Fruit fly (Drosophila melanogaster) whole organism, embryonic: ENCODE data around the gene nod.

ENCODE experiments used
- Ada2b ChIP-seq: fragments of 200-800 bp; sonication (Bioruptor generic); IDR thresholded peaks from 2 replicates; pipeline ENCODE4 v1.3.6; 2022; ENCODE audit warnings: missing biosample characterization, missing genetic modification characterization
- Asciz ChIP-seq: fragments of 200-800 bp; sonication (Bioruptor generic); optimal IDR thresholded peaks from 2 replicates; lab custom pipeline; 2017; ENCODE audit warnings: missing biosample characterization, mild to moderate bottlenecking, missing genetic modification characterization, missing genetic modification reagents
- CG10543 ChIP-seq: fragments of 200-800 bp; sonication (Bioruptor generic); optimal IDR thresholded peaks from 3 replicates; lab custom pipeline; 2017; ENCODE audit warnings: missing biosample characterization, mild to moderate bottlenecking, missing genetic modification characterization, moderate library complexity
- CG10654 ChIP-seq: fragments of 200-800 bp; sonication (Bioruptor generic); optimal IDR thresholded peaks from 2 replicates; lab custom pipeline; 2016; ENCODE audit warnings: missing biosample characterization, missing genetic modification characterization
- CG13296 ChIP-seq: fragments of 200-800 bp; sonication (Bioruptor generic); optimal IDR thresholded peaks from 3 replicates; lab custom pipeline; 2018; ENCODE audit warnings: missing biosample characterization, mild to moderate bottlenecking, missing genetic modification characterization
- CG14667 ChIP-seq: fragments of 200-800 bp; sonication (Bioruptor generic); IDR thresholded peaks from 2 replicates; pipeline ENCODE4 v1.3.6; 2022; ENCODE audit warnings: missing biosample characterization, missing genetic modification characterization
- CG16813 ChIP-seq: fragments of 200-800 bp; sonication (Bioruptor generic); IDR thresholded peaks from 3 replicates; pipeline ENCODE4 v1.3.6; 2022; ENCODE audit warnings: missing biosample characterization, missing genetic modification characterization; ENCODE audit not compliant: partially characterized antibody
- CG17328 ChIP-seq: fragments of 200-800 bp; sonication (Bioruptor generic); IDR thresholded peaks from 2 replicates; pipeline ENCODE4 v1.3.6; 2022; ENCODE audit warnings: missing biosample characterization, missing genetic modification characterization
- CG17385 ChIP-seq: fragments of 200-800 bp; sonication (Bioruptor generic); optimal IDR thresholded peaks from 3 replicates; lab custom pipeline; 2018; ENCODE audit warnings: missing biosample characterization, mild to moderate bottlenecking, missing genetic modification characterization
- CG17612 ChIP-seq: fragments of 200-800 bp; sonication (Bioruptor generic); IDR thresholded peaks from 2 replicates; pipeline ENCODE4 v1.3.6; 2022; ENCODE audit warnings: missing biosample characterization, missing genetic modification characterization
- CG31224 ChIP-seq: fragments of 200-800 bp; sonication (Bioruptor generic); IDR thresholded peaks from 2 replicates; pipeline ENCODE4 v1.3.6; 2022; ENCODE audit warnings: missing biosample characterization, missing genetic modification characterization
- CG34376 ChIP-seq: fragments of 200-800 bp; sonication (Bioruptor generic); optimal IDR thresholded peaks from 2 replicates; lab custom pipeline; 2018; ENCODE audit warnings: missing biosample characterization, mild to moderate bottlenecking, missing genetic modification characterization
- CG3995 ChIP-seq: fragments of 200-800 bp; sonication (Bioruptor generic); optimal IDR thresholded peaks from 3 replicates; lab custom pipeline; 2016; ENCODE audit warnings: missing biosample characterization, missing genetic modification characterization
- CG4404 ChIP-seq: fragments of 200-800 bp; sonication (Bioruptor generic); IDR thresholded peaks from 2 replicates; pipeline ENCODE4 v1.3.6; 2022; ENCODE audit warnings: missing biosample characterization, missing genetic modification characterization
- CG7372 ChIP-seq: fragments of 200-800 bp; sonication (Bioruptor generic); IDR thresholded peaks from 2 replicates; pipeline ENCODE4 v1.3.6; 2022; ENCODE audit warnings: missing biosample characterization, missing genetic modification characterization
- CG7786 ChIP-seq: fragments of 200-800 bp; sonication (Bioruptor generic); optimal IDR thresholded peaks from 2 replicates; lab custom pipeline; 2016; ENCODE audit warnings: missing biosample characterization, missing genetic modification characterization
- D19B ChIP-seq: fragments of 200-800 bp; sonication (Bioruptor generic); optimal IDR thresholded peaks from 2 replicates; lab custom pipeline; 2017; ENCODE audit warnings: missing biosample characterization, mild to moderate bottlenecking, missing genetic modification characterization
- Dip2 ChIP-seq: fragments of 200-800 bp; sonication (Bioruptor generic); IDR thresholded peaks from 2 replicates; pipeline ENCODE4 v1.3.6; 2022; ENCODE audit warnings: missing biosample characterization, missing genetic modification characterization
- Dll ChIP-seq: fragments of 200-800 bp; sonication (Bioruptor generic); IDR thresholded peaks from 4 replicates; pipeline ENCODE4 v1.3.6; 2022; ENCODE audit warnings: missing biosample characterization, missing genetic modification characterization; ENCODE audit not compliant: partially characterized antibody
- Doc2 ChIP-seq: fragments of 200-800 bp; sonication (Bioruptor generic); IDR thresholded peaks from 2 replicates; pipeline ENCODE4 v1.3.6; 2022; ENCODE audit warnings: missing biosample characterization, missing genetic modification characterization
- ERR ChIP-seq: fragments of 200-800 bp; sonication (Bioruptor generic); optimal IDR thresholded peaks from 2 replicates; lab custom pipeline; 2016; ENCODE audit warnings: missing biosample characterization, missing genetic modification characterization
- Fer3 ChIP-seq: fragments of 200-800 bp; sonication (Bioruptor generic); optimal IDR thresholded peaks from 2 replicates; lab custom pipeline; 2018; ENCODE audit warnings: missing biosample characterization, mild to moderate bottlenecking, missing genetic modification characterization, moderate library complexity
- Hmr ChIP-seq: fragments of 200-800 bp; sonication (Bioruptor generic); optimal IDR thresholded peaks from 3 replicates; lab custom pipeline; 2017; ENCODE audit warnings: mild to moderate bottlenecking, missing biosample characterization, missing genetic modification reagents, missing genetic modification characterization
- Kr ChIP-seq: fragments of 200-800 bp; sonication (Bioruptor generic); optimal IDR thresholded peaks from 2 replicates; lab custom pipeline; 2017; ENCODE audit warnings: missing biosample characterization, mild to moderate bottlenecking, missing genetic modification characterization
- MBD-R2 ChIP-seq: fragments of 200-800 bp; sonication (Bioruptor generic); IDR thresholded peaks from 2 replicates; pipeline ENCODE4 v1.3.6; 2022; ENCODE audit warnings: missing biosample characterization, missing genetic modification characterization
- MTF-1 ChIP-seq: fragments of 200-800 bp; sonication (Bioruptor generic); optimal IDR thresholded peaks from 2 replicates; lab custom pipeline; 2018; ENCODE audit warnings: missing biosample characterization, mild to moderate bottlenecking, missing genetic modification characterization, borderline replicate concordance
- Neu2 ChIP-seq: fragments of 200-800 bp; sonication (Bioruptor generic); optimal IDR thresholded peaks from 3 replicates; lab custom pipeline; 2016; ENCODE audit warnings: missing biosample characterization, missing genetic modification characterization, borderline replicate concordance
- Nf-YA ChIP-seq: fragments of 200-800 bp; sonication (Bioruptor generic); IDR thresholded peaks from 2 replicates; pipeline ENCODE4 v1.3.6; 2022; ENCODE audit warnings: missing biosample characterization, missing genetic modification characterization
- Nf-YB ChIP-seq: fragments of 200-800 bp; sonication (Bioruptor generic); optimal IDR thresholded peaks from 3 replicates; lab custom pipeline; 2019; ENCODE audit warnings: missing biosample characterization, mild to moderate bottlenecking, missing genetic modification characterization, moderate library complexity
- dati ChIP-seq: fragments of 200-800 bp; sonication (Bioruptor generic); IDR thresholded peaks from 2 replicates; pipeline ENCODE4 v1.3.6; 2022; ENCODE audit warnings: missing biosample characterization, missing genetic modification characterization
- dpn ChIP-seq, 2 experiments: fragments of 200-800 bp; sonication (Bioruptor generic); optimal IDR thresholded peaks; 3 replicates each; lab custom pipeline; 2016; ENCODE audit warnings: missing biosample characterization in 2 of 2, missing genetic modification characterization in 2 of 2
- ems ChIP-seq: fragments of 200-800 bp; sonication (Bioruptor generic); optimal IDR thresholded peaks from 3 replicates; lab custom pipeline; 2016; ENCODE audit warnings: missing biosample characterization, missing genetic modification characterization
- eyg ChIP-seq: fragments of 200-800 bp; sonication (Bioruptor generic); optimal IDR thresholded peaks from 3 replicates; lab custom pipeline; 2016; ENCODE audit warnings: missing biosample characterization, missing genetic modification characterization
- gcm ChIP-seq: fragments of 200-800 bp; sonication (Bioruptor generic); optimal IDR thresholded peaks from 2 replicates; lab custom pipeline; 2019; ENCODE audit warnings: missing biosample characterization, mild to moderate bottlenecking, missing genetic modification characterization, moderate library complexity
- jumu ChIP-seq: fragments of 200-800 bp; sonication (Bioruptor generic); optimal IDR thresholded peaks from 3 replicates; lab custom pipeline; 2016; ENCODE audit warnings: missing biosample characterization, missing genetic modification characterization
- kah ChIP-seq: fragments of 200-800 bp; sonication (Bioruptor generic); optimal IDR thresholded peaks from 2 replicates; lab custom pipeline; 2018; ENCODE audit warnings: missing biosample characterization, mild to moderate bottlenecking, missing genetic modification characterization
- klu ChIP-seq: fragments of 200-800 bp; sonication (Bioruptor generic); IDR thresholded peaks from 2 replicates; pipeline ENCODE4 v1.3.6; 2022; ENCODE audit warnings: missing biosample characterization, missing genetic modification characterization
- knrl ChIP-seq: fragments of 200-800 bp; sonication (Bioruptor generic); IDR thresholded peaks from 3 replicates; pipeline ENCODE4 v1.3.6; 2022; ENCODE audit warnings: missing biosample characterization, missing genetic modification characterization; ENCODE audit not compliant: partially characterized antibody
- nerfin-2 ChIP-seq: fragments of 200-800 bp; sonication (Bioruptor generic); IDR thresholded peaks from 2 replicates; pipeline ENCODE4 v1.3.6; 2022; ENCODE audit warnings: missing biosample characterization, missing genetic modification characterization; ENCODE audit not compliant: partially characterized antibody
- pita ChIP-seq: fragments of 200-800 bp; sonication (Bioruptor generic); optimal IDR thresholded peaks from 2 replicates; lab custom pipeline; 2017; ENCODE audit warnings: missing biosample characterization, mild to moderate bottlenecking, missing genetic modification characterization
- pros ChIP-seq: fragments of 200-800 bp; sonication (Bioruptor generic); optimal IDR thresholded peaks from 3 replicates; lab custom pipeline; 2019; ENCODE audit warnings: missing biosample characterization, mild to moderate bottlenecking, missing genetic modification characterization, moderate library complexity
- repo ChIP-seq: fragments of 200-800 bp; sonication (Bioruptor generic); optimal IDR thresholded peaks from 2 replicates; lab custom pipeline; 2016; ENCODE audit warnings: missing biosample characterization, missing genetic modification characterization
- salm ChIP-seq: fragments of 200-800 bp; sonication (Bioruptor generic); optimal IDR thresholded peaks from 2 replicates; lab custom pipeline; 2018; ENCODE audit warnings: missing biosample characterization, mild to moderate bottlenecking, missing genetic modification characterization
- scrt ChIP-seq: fragments of 200-800 bp; sonication (Bioruptor generic); optimal IDR thresholded peaks from 2 replicates; lab custom pipeline; 2018; ENCODE audit warnings: missing biosample characterization, mild to moderate bottlenecking, missing genetic modification characterization, moderate library complexity
- sens-2 ChIP-seq: fragments of 200-800 bp; sonication (Bioruptor generic); IDR thresholded peaks from 2 replicates; pipeline ENCODE4 v1.3.6; 2022; ENCODE audit warnings: missing biosample characterization, missing genetic modification characterization
- tgo ChIP-seq: fragments of 200-800 bp; sonication (Bioruptor generic); IDR thresholded peaks from 3 replicates; pipeline ENCODE4 v1.3.6; 2022; ENCODE audit warnings: missing biosample characterization, missing genetic modification characterization
- tin ChIP-seq: fragments of 200-800 bp; sonication (Bioruptor generic); optimal IDR thresholded peaks from 3 replicates; lab custom pipeline; 2016; ENCODE audit warnings: missing biosample characterization, missing genetic modification characterization
- tio ChIP-seq: fragments of 200-800 bp; sonication (Bioruptor generic); optimal IDR thresholded peaks from 2 replicates; lab custom pipeline; 2017; ENCODE audit warnings: missing biosample characterization, missing genetic modification characterization, inconsistent platforms
- tll ChIP-seq, 2 experiments: fragments of 200-800 bp in 1 of 2; fragments of >200 bp in 1 of 2; sonication (Bioruptor generic) in 1 of 2; optimal IDR thresholded peaks; 2 replicates each; lab custom pipeline; 2017 to 2019; ENCODE audit warnings: missing biosample characterization in 2 of 2, missing genetic modification characterization in 2 of 2, mild to moderate bottlenecking in 1 of 2, moderate library complexity in 1 of 2
- tna ChIP-seq: fragments of 200-800 bp; sonication (Bioruptor generic); IDR thresholded peaks from 2 replicates; pipeline ENCODE4 v1.3.6; 2022; ENCODE audit warnings: missing biosample characterization, missing genetic modification characterization; ENCODE audit not compliant: partially characterized antibody
- wek ChIP-seq: fragments of 200-800 bp; sonication (Bioruptor generic); optimal IDR thresholded peaks from 3 replicates; lab custom pipeline; 2018; ENCODE audit warnings: missing biosample characterization, mild to moderate bottlenecking, missing genetic modification characterization, moderate library complexity

nod gene

DNA sequence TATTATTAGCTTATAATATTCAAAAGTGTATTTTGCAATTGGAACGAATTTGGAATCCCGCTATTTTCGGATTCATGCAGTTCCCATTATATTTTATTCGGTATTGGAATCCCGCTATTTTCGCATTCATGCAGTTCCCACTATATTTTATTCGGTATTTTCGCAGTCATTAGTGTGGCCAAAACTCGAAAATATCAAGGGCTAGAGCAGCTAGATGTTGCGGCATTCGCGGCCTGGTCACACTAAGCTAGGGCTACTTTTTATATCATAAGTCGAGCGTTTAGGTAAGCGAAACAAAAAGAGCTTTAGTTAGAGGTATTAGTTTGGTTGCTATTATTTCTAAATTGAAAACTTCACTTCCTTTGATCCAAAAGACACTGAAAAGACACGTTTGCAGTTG is 1.7 kb upstream of the nod start (continued):
- TF ChIP-seq Kr (GFP tag; lab: Kevin White, UChicago) (no peak), Dll (GFP tag; lab: Robert Waterston, UW) (no peak), klu (GFP tag; lab: Robert Waterston, UW) (no peak), Nf-YA (GFP tag; lab: Robert Waterston, UW) (no peak), gcm (GFP tag; lab: Kevin White, UChicago) (no peak), Ada2b (GFP tag; lab: Robert Waterston, UW) (no peak), dpn (GFP tag; optimal IDR thresholded peaks at IDR 0.05; lab: Kevin White, UChicago) (no peak), MBD-R2 (GFP tag; lab: Robert Waterston, UW) (peak; percentile 21; the same call in 1 of the 2 replicates), CG31224 (GFP tag; lab: Robert Waterston, UW) (no peak), CG14667 (no peak), sens-2 (GFP tag; lab: Robert Waterston, UW) (no peak), Doc2 (GFP tag; lab: Robert Waterston, UW) (no peak), tgo (no peak), ERR (GFP tag; lab: Kevin White, UChicago) (no peak), tin (GFP tag; lab: Kevin White, UChicago) (no peak), MTF-1 (GFP tag; lab: Kevin White, UChicago) (no peak), D19B (GFP tag; lab: Kevin White, UChicago) (no peak), CG4404 (GFP tag; lab: Robert Waterston, UW) (no peak), CG3995 (GFP tag; lab: Kevin White, UChicago) (no peak), CG7372 (GFP tag; lab: Robert Waterston, UW) (no peak), tll (GFP tag; optimal IDR thresholded peaks at IDR 0.05; lab: Kevin White, UChicago) (no peak), tio (no peak), knrl (no peak), Fer3 (no peak), Hmr (GFP tag; lab: Kevin White, UChicago) (peak; percentile 47), repo (GFP tag; lab: Kevin White, UChicago) (no peak), salm (tag; lab: Kevin White, UChicago) (no peak), CG17385 (GFP tag; lab: Kevin White, UChicago) (no peak), kah (GFP tag; lab: Kevin White, UChicago) (no peak), pros (GFP tag; lab: Kevin White, UChicago) (no peak), jumu (GFP tag; lab: Kevin White, UChicago) (no peak), Neu2 (GFP tag; lab: Kevin White, UChicago) (no peak), CG16813 (GFP tag; lab: Robert Waterston, UW) (peak; percentile 45; the same call in 1 of the 3 replicates), scrt (no peak), CG17328 (GFP tag; lab: Robert Waterston, UW) (no peak), CG34376 (no peak), dati (GFP tag; lab: Robert Waterston, UW) (no peak), CG13296 (GFP tag; lab: Kevin White, UChicago) (no peak), Dip2 (GFP tag; lab: Robert Waterston, UW) (no peak), eyg (GFP tag; lab: Kevin White, UChicago) (no peak), Nf-YB (GFP tag; lab: Kevin White, UChicago) (no peak), tna (GFP tag; lab: Robert Waterston, UW) (no peak), CG7786 (GFP tag; lab: Kevin White, UChicago) (no peak), CG10654 (GFP tag; lab: Kevin White, UChicago) (no peak), Asciz (GFP tag; lab: Kevin White, UChicago) (no peak), nerfin-2 (GFP tag; lab: Robert Waterston, UW) (no peak), ems (GFP tag; lab: Kevin White, UChicago) (no peak), wek (GFP tag; lab: Kevin White, UChicago) (no peak), CG17612 (GFP tag; lab: Robert Waterston, UW) (no peak), pita (GFP tag; lab: Kevin White, UChicago) (no peak), CG10543 (GFP tag; lab: Kevin White, UChicago) (no peak)
